ENCODE assay signal across 2 fruit fly cellular contexts in genomic region chrX:20728591-20728990, dm6.
TF ChIP-seq lines count a peak whose summit lies in the region.

No protein-coding gene starts in this region.

- no peak for TF ChIP-seq CTCF in whole organism, embryonic (GFP tag; optimal IDR thresholded peaks at IDR 0.05; lab: Kevin White, UChicago)

TF ChIP-seq in whole organism, embryonic, 481 proteins besides CTCF, POLR2A, EP300 and RAD21 (continues in another document):
- TF ChIP-seq CG10274 (GFP tag; optimal IDR thresholded peaks at IDR 0.05; lab: Kevin White, UChicago) (no peak), CG4707 (GFP tag; optimal IDR thresholded peaks at IDR 0.05; lab: Kevin White, UChicago) (no peak), esg (GFP tag; conservative IDR thresholded peaks at IDR 0.05; lab: Robert Waterston, UW) (no peak), mam (GFP tag; optimal IDR thresholded peaks at IDR 0.05; lab: Kevin White, UChicago) (no peak), CG7963 (GFP tag; IDR thresholded peaks at IDR 0.05; lab: Robert Waterston, UW; ENCODE audit: partially characterized antibody) (no peak), bbx (GFP tag; IDR thresholded peaks at IDR 0.05; lab: Robert Waterston, UW; ENCODE audit: partially characterized antibody) (no peak), CG14710 (tag; optimal IDR thresholded peaks at IDR 0.05; lab: Kevin White, UChicago) (peak; percentile 15), CG17829 (tag; optimal IDR thresholded peaks at IDR 0.05; lab: Kevin White, UChicago) (no peak), phol (tag; optimal IDR thresholded peaks at IDR 0.05; lab: Kevin White, UChicago) (peak; percentile 8), CG11093 (GFP tag; IDR thresholded peaks at IDR 0.05; lab: Robert Waterston, UW) (no peak), zf30C (GFP tag; optimal IDR thresholded peaks at IDR 0.05; lab: Kevin White, UChicago) (peak; percentile 14), CG6272 (GFP tag; IDR thresholded peaks at IDR 0.05; lab: Robert Waterston, UW) (no peak), lola (GFP tag; optimal IDR thresholded peaks at IDR 0.05; lab: Kevin White, UChicago) (peak in 1 of 3 experiments; percentile 39), zfh1 (GFP tag; IDR thresholded peaks at IDR 0.05; lab: Robert Waterston, UW) (no peak), gem (tag; optimal IDR thresholded peaks at IDR 0.05; lab: Kevin White, UChicago) (peak; percentile 33), Sox102F (GFP tag; optimal IDR thresholded peaks at IDR 0.05; lab: Kevin White, UChicago) (no peak), da (GFP tag; optimal IDR thresholded peaks at IDR 0.05; lab: Kevin White, UChicago) (no peak), dmrt99B (tag; optimal IDR thresholded peaks at IDR 0.05; lab: Kevin White, UChicago) (peak; percentile 26), CG11504 (tag; optimal IDR thresholded peaks at IDR 0.05; lab: Kevin White, UChicago) (peak; percentile 27), NfI (GFP tag; optimal IDR thresholded peaks at IDR 0.05; lab: Kevin White, UChicago) (no peak), B-H1 (GFP tag; IDR thresholded peaks at IDR 0.05; lab: Robert Waterston, UW) (no peak), CG10979 (tag; optimal IDR thresholded peaks at IDR 0.05; lab: Kevin White, UChicago) (peak; percentile 37), ap (GFP tag; IDR thresholded peaks at IDR 0.05; lab: Robert Waterston, UW) (no peak), CG30020 (tag; optimal IDR thresholded peaks at IDR 0.05; lab: Kevin White, UChicago) (no peak), row (GFP tag; IDR thresholded peaks at IDR 0.05; lab: Robert Waterston, UW) (peak; percentile 24; the same call in 1 of the 3 replicates), toy (GFP tag; IDR thresholded peaks at IDR 0.05; lab: Robert Waterston, UW) (no peak), Dll (GFP tag; IDR thresholded peaks at IDR 0.05; lab: Robert Waterston, UW; ENCODE audit: partially characterized antibody) (no peak), CG13424 (tag; optimal IDR thresholded peaks at IDR 0.05; lab: Kevin White, UChicago) (peak; percentile 3), sens-2 (GFP tag; IDR thresholded peaks at IDR 0.05; lab: Robert Waterston, UW) (no peak), Dp (GFP tag; optimal IDR thresholded peaks at IDR 0.05; lab: Kevin White, UChicago) (no peak), CG14965 (GFP tag; optimal IDR thresholded peaks at IDR 0.05; lab: Kevin White, UChicago; ENCODE audit: borderline replicate concordance) (no peak), CG10147 (GFP tag; optimal IDR thresholded peaks at IDR 0.05; lab: Kevin White, UChicago) (no peak), CG2712 (tag; optimal IDR thresholded peaks at IDR 0.05; lab: Kevin White, UChicago) (peak; percentile 29), h (optimal IDR thresholded peaks at IDR 0.05; lab: Kevin White, UChicago) (no peak), CG9932 (GFP tag; IDR thresholded peaks at IDR 0.05; lab: Robert Waterston, UW) (no peak), CG17186 (GFP tag; optimal IDR thresholded peaks at IDR 0.05; lab: Kevin White, UChicago) (no peak), CG8281 (tag; optimal IDR thresholded peaks at IDR 0.05; lab: Kevin White, UChicago) (no peak), lilli (GFP tag; optimal IDR thresholded peaks at IDR 0.05; lab: Kevin White, UChicago) (no peak), pros (GFP tag; optimal IDR thresholded peaks at IDR 0.05; lab: Kevin White, UChicago) (no peak), CG33557 (GFP tag; optimal IDR thresholded peaks at IDR 0.05; lab: Kevin White, UChicago) (peak; percentile 12), sens (GFP tag; lab: Kevin White, UChicago) (peak; percentile 54), chm (GFP tag; IDR thresholded peaks at IDR 0.05; lab: Robert Waterston, UW) (no peak), TFAM (GFP tag; optimal IDR thresholded peaks at IDR 0.05; lab: Kevin White, UChicago) (no peak), CG6813 (GFP tag; optimal IDR thresholded peaks at IDR 0.05; lab: Kevin White, UChicago) (no peak), CG12071 (GFP tag; optimal IDR thresholded peaks at IDR 0.05; lab: Kevin White, UChicago) (no peak), nmo (GFP tag; optimal IDR thresholded peaks at IDR 0.05; lab: Kevin White, UChicago) (peak; percentile 2), p53 (GFP tag; optimal IDR thresholded peaks at IDR 0.05; lab: Kevin White, UChicago) (no peak)

TF ChIP-seq in whole organism, prepupa, 60 proteins besides CTCF, POLR2A, EP300 and RAD21:
- TF ChIP-seq svp (GFP tag; lab: Kevin White, UChicago) = peak; percentile 70
- TF ChIP-seq CG15336 (GFP tag; IDR thresholded peaks at IDR 0.05; lab: Robert Waterston, UW) = no peak

Comparison
In these comparisons a context has a peak if more than half of its experiments do, and no peak if none do; other contexts are left out.
1. Of the 7 proteins assayed by ChIP-seq in both whole organism, embryonic and whole organism, prepupa: peak only in whole organism, embryonic: Blimp-1; only in whole organism, prepupa: none; in both: none; in neither: 6.